Fruit fly (Drosophila melanogaster): ENCODE data around the gene CG13313.

The CG13313 gene

dm6 chr3L:8958557-8958956 lies at the start of gene CG13313:
Gene CG13313, plus strand, starts transcription at chr3L:8958857.
- no peak for TF ChIP-seq psq (optimal IDR thresholded peaks at IDR 0.05)

dm6 chr3L:8912332-8912731 lies 46.3 kb upstream of the CG13313 start, which contains the start of the genes Tsp66E and mfr:
Gene Tsp66E, plus strand, starts transcription at chr3L:8912499.
Gene mfr, minus strand, starts transcription at chr3L:8912671.
- TF ChIP-seq pan (optimal IDR thresholded peaks at IDR 0.05) (no peak), usp (GFP tag; optimal IDR thresholded peaks at IDR 0.05) (no peak), CG8478 (optimal IDR thresholded peaks at IDR 0.05) (no peak), Dll (optimal IDR thresholded peaks at IDR 0.05) (no peak), EcR (GFP tag; optimal IDR thresholded peaks at IDR 0.05) (no peak), psq (optimal IDR thresholded peaks at IDR 0.05) (no peak)

- TF ChIP-seq psq (optimal IDR thresholded peaks at IDR 0.05) (no peak), usp (GFP tag; optimal IDR thresholded peaks at IDR 0.05) (no peak), Dll (optimal IDR thresholded peaks at IDR 0.05) (no peak), pan (optimal IDR thresholded peaks at IDR 0.05) (no peak), EcR (GFP tag; optimal IDR thresholded peaks at IDR 0.05) (no peak), CG8478 (optimal IDR thresholded peaks at IDR 0.05) (no peak)
Measured at dm6 chr3L:8913537-8914108, 45.0 kb upstream of the CG13313 start.

- TF ChIP-seq usp (GFP tag; optimal IDR thresholded peaks at IDR 0.05) (no peak), CG8478 (optimal IDR thresholded peaks at IDR 0.05) (no peak), EcR (GFP tag; optimal IDR thresholded peaks at IDR 0.05) (no peak), psq (optimal IDR thresholded peaks at IDR 0.05) (no peak), pan (optimal IDR thresholded peaks at IDR 0.05) (no peak), Dll (optimal IDR thresholded peaks at IDR 0.05) (no peak)
Measured at dm6 chr3L:8919678-8920077, 39.0 kb upstream of the CG13313 start.

- TF ChIP-seq EcR (GFP tag; optimal IDR thresholded peaks at IDR 0.05) (no peak), psq (optimal IDR thresholded peaks at IDR 0.05) (no peak), usp (GFP tag; optimal IDR thresholded peaks at IDR 0.05) (no peak), CG8478 (optimal IDR thresholded peaks at IDR 0.05) (no peak), pan (optimal IDR thresholded peaks at IDR 0.05) (no peak), Dll (optimal IDR thresholded peaks at IDR 0.05) (no peak)
Measured at dm6 chr3L:8920710-8921109, 37.9 kb upstream of the CG13313 start.

- TF ChIP-seq CG8478 (optimal IDR thresholded peaks at IDR 0.05): no peak
- no peak for TF ChIP-seq psq (optimal IDR thresholded peaks at IDR 0.05)
- TF ChIP-seq EcR (GFP tag; optimal IDR thresholded peaks at IDR 0.05): no peak
- no peak for TF ChIP-seq Dll (optimal IDR thresholded peaks at IDR 0.05)
- TF ChIP-seq usp (GFP tag; optimal IDR thresholded peaks at IDR 0.05): no peak
- no peak for TF ChIP-seq pan (optimal IDR thresholded peaks at IDR 0.05)
Measured at dm6 chr3L:8924417-8924913, 34.2 kb upstream of the CG13313 start.

- TF ChIP-seq CG8478 (optimal IDR thresholded peaks at IDR 0.05) (no peak), psq (optimal IDR thresholded peaks at IDR 0.05) (no peak), Dll (optimal IDR thresholded peaks at IDR 0.05) (no peak), usp (GFP tag; optimal IDR thresholded peaks at IDR 0.05) (no peak), EcR (GFP tag; optimal IDR thresholded peaks at IDR 0.05) (no peak), pan (optimal IDR thresholded peaks at IDR 0.05) (no peak)
Measured at dm6 chr3L:8924999-8925398, 33.7 kb upstream of the CG13313 start.

- no peak for TF ChIP-seq Dll (optimal IDR thresholded peaks at IDR 0.05)
- TF ChIP-seq EcR (GFP tag; optimal IDR thresholded peaks at IDR 0.05): no peak
- TF ChIP-seq CG8478 (optimal IDR thresholded peaks at IDR 0.05): no peak
- no peak for TF ChIP-seq psq (optimal IDR thresholded peaks at IDR 0.05)
- TF ChIP-seq usp (GFP tag; optimal IDR thresholded peaks at IDR 0.05): no peak
- no peak for TF ChIP-seq pan (optimal IDR thresholded peaks at IDR 0.05)
Measured at dm6 chr3L:8925679-8926078, 33.0 kb upstream of the CG13313 start.

- no peak for TF ChIP-seq usp (GFP tag; optimal IDR thresholded peaks at IDR 0.05)
- TF ChIP-seq psq (optimal IDR thresholded peaks at IDR 0.05): no peak
- TF ChIP-seq EcR (GFP tag; optimal IDR thresholded peaks at IDR 0.05): no peak
- no peak for TF ChIP-seq pan (optimal IDR thresholded peaks at IDR 0.05)
- TF ChIP-seq CG8478 (optimal IDR thresholded peaks at IDR 0.05): no peak
- TF ChIP-seq Dll (optimal IDR thresholded peaks at IDR 0.05): no peak
Measured at dm6 chr3L:8929527-8929926, 29.1 kb upstream of the CG13313 start.

dm6 chr3L:8931916-8932315 lies 26.7 kb upstream of the CG13313 start:
- no peak for TF ChIP-seq Dll (optimal IDR thresholded peaks at IDR 0.05)
- no peak for TF ChIP-seq pan (optimal IDR thresholded peaks at IDR 0.05)
- TF ChIP-seq EcR (GFP tag; optimal IDR thresholded peaks at IDR 0.05): no peak
- TF ChIP-seq CG8478 (optimal IDR thresholded peaks at IDR 0.05): no peak
- no peak for TF ChIP-seq usp (GFP tag; optimal IDR thresholded peaks at IDR 0.05)
- no peak for TF ChIP-seq psq (optimal IDR thresholded peaks at IDR 0.05)

- no peak for TF ChIP-seq EcR (GFP tag; optimal IDR thresholded peaks at IDR 0.05)
- no peak for TF ChIP-seq usp (GFP tag; optimal IDR thresholded peaks at IDR 0.05)
- TF ChIP-seq psq (optimal IDR thresholded peaks at IDR 0.05): no peak
- no peak for TF ChIP-seq CG8478 (optimal IDR thresholded peaks at IDR 0.05)
- TF ChIP-seq Dll (optimal IDR thresholded peaks at IDR 0.05): no peak
- no peak for TF ChIP-seq pan (optimal IDR thresholded peaks at IDR 0.05)
Measured at dm6 chr3L:8939654-8940053, 19.0 kb upstream of the CG13313 start.

dm6 chr3L:8947848-8948494 lies 10.7 kb upstream of the CG13313 start:
- TF ChIP-seq psq (optimal IDR thresholded peaks at IDR 0.05): no peak

- no peak for TF ChIP-seq Dll (optimal IDR thresholded peaks at IDR 0.05)
- no peak for TF ChIP-seq usp (GFP tag; optimal IDR thresholded peaks at IDR 0.05)
- no peak for TF ChIP-seq pan (optimal IDR thresholded peaks at IDR 0.05)
- TF ChIP-seq psq (optimal IDR thresholded peaks at IDR 0.05): no peak
- no peak for TF ChIP-seq CG8478 (optimal IDR thresholded peaks at IDR 0.05)
- TF ChIP-seq EcR (GFP tag; optimal IDR thresholded peaks at IDR 0.05): no peak
Measured at dm6 chr3L:8949823-8950222, 8.8 kb upstream of the CG13313 start.

All from whole organism.